Worm (Caenorhabditis elegans): ENCODE measurements around the gene Y60C6A.3.

- TF ChIP-seq blmp-1 (tag; optimal IDR thresholded peaks at IDR 0.05) (no peak), unc-62 (GFP tag; optimal IDR thresholded peaks at IDR 0.05) (no peak), lin-13 (tag; optimal IDR thresholded peaks at IDR 0.05) (no peak), ztf-11 (tag; optimal IDR thresholded peaks at IDR 0.05) (no peak), nhr-12 (tag; optimal IDR thresholded peaks at IDR 0.05) (no peak), nhr-76 (tag; optimal IDR thresholded peaks at IDR 0.05) (no peak), snpc-4 (tag; optimal IDR thresholded peaks at IDR 0.05) (no peak), mep-1 (tag; optimal IDR thresholded peaks at IDR 0.05) (no peak), unc-39 (tag; optimal IDR thresholded peaks at IDR 0.05) (no peak), flh-1 (GFP tag; optimal IDR thresholded peaks at IDR 0.05) (no peak)
Observed at ce11 chrV:4794308-4794707, 8.7 kb downstream of the Y60C6A.3 start, which contains the start of gene R02F11.2.
